Fruit fly (Drosophila melanogaster) whole organism, embryonic: ENCODE measurements around the gene Delta.
A peak's percentile ranks its signal among the peaks of the same experiment; 100 is the strongest.

Experiments used
- Awh ChIP-seq: fragments of 200-800 bp; sonication (Bioruptor generic); IDR thresholded peaks from 2 replicates; pipeline ENCODE4, ENCODE4 v1.3.6; 2022; ENCODE audit warnings: missing biosample characterization, missing genetic modification characterization
- CG10654 ChIP-seq: fragments of 200-800 bp; sonication (Bioruptor generic); optimal IDR thresholded peaks from 2 replicates; lab custom pipeline; 2016; ENCODE audit warnings: missing biosample characterization, missing genetic modification characterization
- CG14050 ChIP-seq: fragments of 200-800 bp; sonication (Bioruptor generic); IDR thresholded peaks from 3 replicates; pipeline ENCODE4 v1.3.6; 2022; ENCODE audit warnings: missing biosample characterization, missing genetic modification characterization
- CG14860 ChIP-seq: fragments of 200-800 bp; sonication (Bioruptor generic); IDR thresholded peaks from 3 replicates; pipeline ENCODE4 v1.3.6; 2022; ENCODE audit warnings: missing biosample characterization, missing genetic modification characterization; ENCODE audit not compliant: partially characterized antibody
- CG15479 ChIP-seq: fragments of 200-800 bp; sonication (Bioruptor generic); optimal IDR thresholded peaks from 3 replicates; lab custom pipeline; 2019; ENCODE audit warnings: missing biosample characterization, mild to moderate bottlenecking, missing genetic modification characterization, moderate library complexity
- CG17802 ChIP-seq: fragments of 200-800 bp; sonication (Bioruptor generic); optimal IDR thresholded peaks from 2 replicates; lab custom pipeline; 2018; ENCODE audit warnings: missing biosample characterization, mild to moderate bottlenecking, missing genetic modification characterization, moderate library complexity
- CG2889 ChIP-seq: fragments of 200-800 bp; sonication (Bioruptor generic); IDR thresholded peaks from 3 replicates; pipeline ENCODE4 v1.3.6; 2022; ENCODE audit warnings: missing biosample characterization, missing genetic modification characterization
- CG30403 ChIP-seq: fragments of 200-800 bp; sonication (Bioruptor generic); optimal IDR thresholded peaks from 3 replicates; lab custom pipeline; 2016; ENCODE audit warnings: missing biosample characterization, missing genetic modification characterization
- CG3163 ChIP-seq: fragments of 200-800 bp; sonication (Bioruptor generic); optimal IDR thresholded peaks from 3 replicates; lab custom pipeline; 2016; ENCODE audit warnings: missing biosample characterization, missing genetic modification characterization
- CG4854 ChIP-seq: fragments of 200-800 bp; sonication (Bioruptor generic); optimal IDR thresholded peaks from 2 replicates; lab custom pipeline; 2016; ENCODE audit warnings: missing biosample characterization, missing genetic modification characterization, inconsistent platforms
- CG7271 ChIP-seq: fragments of 200-800 bp; sonication (Bioruptor generic); optimal IDR thresholded peaks from 2 replicates; lab custom pipeline; 2018; ENCODE audit warnings: missing biosample characterization, mild to moderate bottlenecking, missing genetic modification characterization, moderate library complexity
- CG7745 ChIP-seq: fragments of 200-800 bp; sonication (Bioruptor generic); optimal IDR thresholded peaks from 2 replicates; lab custom pipeline; 2018; ENCODE audit warnings: missing biosample characterization, mild to moderate bottlenecking, missing genetic modification characterization, moderate library complexity
- CG7963 ChIP-seq: fragments of 200-800 bp; sonication (Bioruptor generic); IDR thresholded peaks from 3 replicates; pipeline ENCODE4 v1.3.6; 2022; ENCODE audit warnings: missing biosample characterization, missing genetic modification characterization; ENCODE audit not compliant: partially characterized antibody
- CG8388 ChIP-seq: fragments of 200-800 bp; sonication (Bioruptor generic); optimal IDR thresholded peaks from 2 replicates; lab custom pipeline; 2019; ENCODE audit warnings: missing biosample characterization, mild to moderate bottlenecking, missing genetic modification characterization, moderate library complexity
- CG9727 ChIP-seq: fragments of 200-800 bp; sonication (Bioruptor generic); optimal IDR thresholded peaks from 3 replicates; lab custom pipeline; 2017; ENCODE audit warnings: missing biosample characterization, mild to moderate bottlenecking, missing genetic modification characterization
- CG9932 ChIP-seq: fragments of 200-800 bp; sonication (Bioruptor generic); IDR thresholded peaks from 2 replicates; pipeline ENCODE4 v1.3.6; 2022; ENCODE audit warnings: missing biosample characterization, missing genetic modification characterization
- Chrac-16 ChIP-seq: fragments of 200-800 bp; sonication (Bioruptor generic); optimal IDR thresholded peaks from 3 replicates; lab custom pipeline; 2016; ENCODE audit warnings: missing biosample characterization, missing genetic modification characterization
- Gug ChIP-seq: fragments of 200-800 bp; sonication (Bioruptor generic); IDR thresholded peaks from 4 replicates; pipeline ENCODE4 v1.3.6; 2022; ENCODE audit warnings: missing biosample characterization, missing genetic modification characterization
- HLH54F ChIP-seq: fragments of 200-800 bp; sonication (Bioruptor generic); optimal IDR thresholded peaks from 3 replicates; lab custom pipeline; 2016; ENCODE audit warnings: missing biosample characterization, missing genetic modification characterization
- Hr39 ChIP-seq: fragments of >200 bp; optimal IDR thresholded peaks from 2 replicates; lab custom pipeline; 2017
- Nf-YC ChIP-seq: fragments of 200-800 bp; optimal IDR thresholded peaks from 3 replicates; lab custom pipeline; 2019; ENCODE audit warnings: missing biosample characterization, mild to moderate bottlenecking, missing genetic modification characterization, moderate library complexity
- Sry-δ ChIP-seq: fragments of 200-800 bp; sonication (Bioruptor generic); optimal IDR thresholded peaks from 2 replicates; lab custom pipeline; 2016; ENCODE audit warnings: missing biosample characterization, missing genetic modification characterization
- ab ChIP-seq: fragments of 200-800 bp; sonication (Bioruptor generic); optimal IDR thresholded peaks from 2 replicates; lab custom pipeline; 2016; ENCODE audit warnings: missing biosample characterization, missing genetic modification characterization
- btn ChIP-seq: fragments of 200-800 bp; sonication (Bioruptor generic); optimal IDR thresholded peaks from 2 replicates; lab custom pipeline; 2016; ENCODE audit warnings: missing biosample characterization, missing genetic modification characterization
- cad ChIP-seq: fragments of >200 bp; optimal IDR thresholded peaks from 2 replicates; lab custom pipeline; 2017; ENCODE audit warnings: missing biosample characterization, missing genetic modification characterization
- dimm ChIP-seq: fragments of 200-800 bp; sonication (Bioruptor generic); IDR thresholded peaks from 2 replicates; pipeline ENCODE4 v1.3.6; 2022; ENCODE audit warnings: missing biosample characterization, missing genetic modification characterization
- eve ChIP-seq, 2 experiments: fragments of >200 bp; optimal IDR thresholded peaks; 2 replicates each; lab custom pipeline; 2017; ENCODE audit warnings: missing biosample characterization in 2 of 2, missing genetic modification characterization in 2 of 2
- fd64A ChIP-seq: fragments of 200-800 bp; sonication (Bioruptor generic); optimal IDR thresholded peaks from 3 replicates; lab custom pipeline; 2018; ENCODE audit warnings: missing biosample characterization, mild to moderate bottlenecking, missing genetic modification characterization
- fd96Cb ChIP-seq: fragments of 200-800 bp; sonication (Bioruptor generic); optimal IDR thresholded peaks from 2 replicates; lab custom pipeline; 2018; ENCODE audit warnings: missing biosample characterization, mild to moderate bottlenecking, missing genetic modification characterization, moderate library complexity
- grn ChIP-seq: fragments of 200-800 bp; sonication (Bioruptor generic); optimal IDR thresholded peaks from 3 replicates; lab custom pipeline; 2017; ENCODE audit warnings: missing biosample characterization, missing genetic modification characterization
- hkb ChIP-seq, 2 experiments: fragments of 200-800 bp in 1 of 2; fragments of >200 bp in 1 of 2; sonication (Bioruptor generic) in 1 of 2; IDR thresholded peaks in 1 of 2; optimal IDR thresholded peaks in 1 of 2; 2 replicates each; pipeline versions ENCODE4 v1.3.6 to Lab custom; 2017 to 2022; ENCODE audit warnings: missing biosample characterization in 1 of 2, missing genetic modification characterization in 1 of 2
- ind ChIP-seq: fragments of 200-800 bp; sonication (Bioruptor generic); optimal IDR thresholded peaks from 3 replicates; lab custom pipeline; 2016; ENCODE audit warnings: missing biosample characterization, missing genetic modification characterization
- mam ChIP-seq: fragments of 200-800 bp; sonication (Bioruptor generic); optimal IDR thresholded peaks from 3 replicates; lab custom pipeline; 2016; ENCODE audit warnings: missing biosample characterization, missing genetic modification characterization
- sens ChIP-seq: fragments of 200-800 bp; sonication (Bioruptor generic); peaks from one replicate; lab custom pipeline; 2016; ENCODE audit warnings: missing biosample characterization, missing genetic modification characterization
- twi ChIP-seq: fragments of 200-800 bp; optimal IDR thresholded peaks from 2 replicates; lab custom pipeline; 2019; ENCODE audit warnings: missing biosample characterization, mild to moderate bottlenecking, missing genetic modification characterization, moderate library complexity
- vvl ChIP-seq: fragments of 200-800 bp; sonication (Bioruptor generic); IDR thresholded peaks from 2 replicates; pipeline ENCODE4 v1.3.6; 2022; ENCODE audit warnings: missing biosample characterization, missing genetic modification characterization
- zen ChIP-seq: fragments of 200-800 bp; sonication (Bioruptor generic); optimal IDR thresholded peaks from 3 replicates; lab custom pipeline; 2018; ENCODE audit warnings: missing biosample characterization, mild to moderate bottlenecking, missing genetic modification characterization, moderate library complexity

Gene Delta

DNA sequence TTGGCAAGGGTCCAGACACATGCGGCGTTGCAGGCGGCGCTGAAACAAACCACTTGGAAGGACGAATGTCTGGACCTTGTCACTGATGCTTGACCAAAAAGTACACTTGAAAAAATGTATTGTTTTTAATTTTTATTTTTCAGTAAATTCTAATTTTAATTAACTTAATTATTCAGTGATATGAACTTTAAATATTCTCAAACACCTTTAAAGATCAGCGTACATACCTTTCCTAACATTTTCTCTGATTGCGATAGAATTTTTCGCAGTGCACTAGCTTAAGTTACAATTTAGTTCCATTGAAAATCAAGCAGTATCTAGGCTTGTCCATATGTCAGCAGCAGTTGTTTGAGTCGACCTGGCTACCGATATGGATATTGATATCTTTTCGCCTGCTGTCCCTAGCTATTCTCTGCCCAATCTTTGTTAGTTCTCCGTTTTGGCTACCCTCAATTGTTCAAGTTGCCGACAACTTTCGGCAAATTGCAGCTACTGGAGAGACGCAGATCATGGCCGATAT, 13.2 kb upstream of the Delta start (continued):
- no peak for TF ChIP-seq btn
- peak; percentile 3 for TF ChIP-seq CG30403 (GFP tag; lab: Kevin White, UChicago)
- no peak for TF ChIP-seq Nf-YC
- TF ChIP-seq CG4854: no peak
- TF ChIP-seq CG17802 (tag; lab: Kevin White, UChicago): no peak
- TF ChIP-seq CG8388 (GFP tag; lab: Kevin White, UChicago): peak; percentile 26
- no peak for TF ChIP-seq CG9932 (GFP tag; lab: Robert Waterston, UW)
- no peak for TF ChIP-seq CG7745 (tag; lab: Kevin White, UChicago)
- peak; percentile 78 for TF ChIP-seq CG9727 (GFP tag; lab: Kevin White, UChicago)
- no peak for TF ChIP-seq HLH54F
- no peak for TF ChIP-seq hkb (optimal IDR thresholded peaks at IDR 0.05; lab: Kevin White, UChicago)
- no peak for TF ChIP-seq hkb (GFP tag; IDR thresholded peaks at IDR 0.05; lab: Robert Waterston, UW)
- no peak for TF ChIP-seq CG14050 (GFP tag; lab: Robert Waterston, UW)
- TF ChIP-seq fd64A: no peak
- TF ChIP-seq ab (GFP tag; lab: Kevin White, UChicago): no peak
- peak; percentile 46 for TF ChIP-seq Chrac-16 (GFP tag; lab: Kevin White, UChicago)
- TF ChIP-seq dimm (GFP tag; lab: Robert Waterston, UW): no peak
- TF ChIP-seq Gug: no peak
- TF ChIP-seq CG2889 (GFP tag; lab: Robert Waterston, UW): no peak
- TF ChIP-seq mam (GFP tag; lab: Kevin White, UChicago): no peak
- TF ChIP-seq ind (GFP tag; lab: Kevin White, UChicago): no peak
- no peak for TF ChIP-seq CG3163 (GFP tag; lab: Kevin White, UChicago)
- peak; percentile 64 for TF ChIP-seq sens
- TF ChIP-seq, all 482 proteins: peak for 67

DNA sequence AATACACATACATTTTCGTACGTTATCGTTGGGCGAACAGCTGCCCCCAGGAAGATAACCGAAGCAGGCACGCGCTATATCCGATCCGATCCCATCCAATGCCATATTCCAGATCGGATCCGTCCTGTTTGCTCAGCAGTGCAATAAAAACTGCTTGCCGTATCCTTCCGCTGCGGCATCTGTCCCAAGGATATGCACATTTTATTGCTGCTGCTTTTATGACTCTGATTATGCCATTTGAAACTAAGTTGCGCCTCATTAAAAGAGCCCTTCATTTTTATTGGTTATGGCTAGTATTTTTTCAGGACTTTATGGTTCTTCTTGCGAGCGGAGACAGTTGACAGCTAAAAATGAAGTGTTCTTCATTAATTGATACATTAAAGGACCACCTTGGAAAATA, 9.5 kb upstream of the Delta start:
- TF ChIP-seq CG7271 (peak; percentile 1), cad (GFP tag; lab: Kevin White, UChicago) (peak; percentile 94), CG10654 (GFP tag; lab: Kevin White, UChicago) (no peak), CG15479 (GFP tag; lab: Kevin White, UChicago) (peak; percentile 70), CG7963 (0 out of 3 replicates have a peak, but pooled peaks have one; percentile 11)

DNA sequence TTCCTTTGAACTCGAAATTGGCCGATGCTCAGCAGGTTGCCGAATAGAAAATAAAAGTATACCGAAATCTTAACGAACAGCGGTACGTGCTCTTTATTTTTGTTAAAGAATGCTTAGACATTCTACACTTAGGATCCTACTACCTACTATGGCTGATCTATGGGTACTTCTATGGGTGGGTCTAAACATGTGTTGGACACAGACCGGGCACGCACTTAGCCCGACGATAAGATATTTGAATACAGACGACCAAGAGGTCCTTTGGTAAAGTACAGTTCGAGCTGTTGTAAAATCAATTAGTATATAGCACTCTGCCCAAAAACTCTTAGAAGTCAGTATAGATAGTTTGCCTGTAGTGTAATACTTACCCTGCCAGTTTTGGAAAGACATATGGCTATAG, 6.5 kb upstream of the Delta start:
- TF ChIP-seq Sry-δ (no peak), twi (peak; percentile 90)

DNA sequence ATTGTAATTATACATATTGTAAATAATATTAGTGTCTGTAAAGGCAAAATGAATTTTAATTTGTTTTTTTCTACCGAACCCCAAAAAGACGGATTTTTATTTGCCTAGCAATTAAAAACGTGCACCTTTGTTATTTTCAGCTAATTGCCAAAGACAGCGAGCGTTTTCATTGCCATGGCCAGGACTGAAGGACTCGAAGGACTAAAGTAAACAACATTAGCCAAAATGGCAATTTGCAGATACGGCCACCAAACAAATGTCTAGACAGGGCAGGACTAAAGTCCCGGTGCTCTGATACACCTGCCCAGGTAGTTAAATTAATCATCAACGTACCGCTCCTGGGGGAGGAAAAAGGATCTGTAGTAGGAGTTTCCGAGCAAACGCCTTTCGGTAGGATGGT, 6.0 kb upstream of the Delta start:
- TF ChIP-seq zen (tag; lab: Kevin White, UChicago) (peak; percentile 95), grn (no peak)

DNA sequence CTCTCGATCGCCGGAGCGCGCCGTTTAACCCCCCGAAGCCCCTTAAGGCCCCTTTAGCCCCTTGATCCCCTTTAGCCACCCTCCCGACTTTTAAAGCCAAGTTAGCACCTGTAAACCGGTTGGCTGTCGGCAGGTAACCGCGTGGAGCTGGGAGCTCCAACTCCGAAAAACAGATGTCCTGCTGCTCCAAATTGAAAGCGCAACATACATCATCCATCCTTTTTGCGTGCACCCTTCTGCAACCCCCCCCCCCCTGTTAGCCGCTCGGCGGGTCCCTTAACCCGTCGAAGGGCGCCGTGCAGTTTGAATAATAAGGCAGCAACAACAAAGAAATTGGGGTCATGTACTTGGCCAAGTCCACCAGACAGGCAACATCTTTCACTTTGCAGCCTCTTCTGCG, 2.7 kb upstream of the Delta start:
- TF ChIP-seq CG14860: 0 out of 3 replicates have a peak, but pooled peaks have one; percentile 18
- TF ChIP-seq cad (GFP tag; lab: Kevin White, UChicago): no peak

DNA sequence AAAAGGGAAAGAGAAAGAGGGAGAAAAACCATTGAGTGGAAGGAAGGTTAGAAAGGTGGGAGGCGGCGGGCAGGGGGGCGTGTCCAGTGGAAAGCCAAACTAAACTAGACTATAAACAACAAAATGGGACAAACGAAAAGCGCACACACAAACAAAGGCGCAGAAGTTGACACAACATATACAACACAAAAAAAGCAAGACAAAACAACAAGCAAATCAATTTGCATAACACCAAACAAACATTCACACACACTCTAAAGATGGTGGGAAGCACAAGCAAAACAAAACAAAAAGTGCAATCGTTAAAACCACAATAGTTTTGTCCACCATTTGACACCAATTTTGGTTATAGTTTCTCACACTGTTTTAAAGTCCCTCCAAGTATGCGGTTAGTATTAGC, 3.6 kb downstream of the Delta start:
- TF ChIP-seq Hr39 (lab: Kevin White, UChicago) (no peak), eve (GFP tag; optimal IDR thresholded peaks at IDR 0.05; lab: Kevin White, UChicago) (peak in 1 of 2 experiments; percentile 61), Awh (GFP tag; lab: Robert Waterston, UW) (peak; percentile 39; the same call in 1 of the 2 replicates), fd96Cb (tag; lab: Kevin White, UChicago) (no peak), vvl (GFP tag; lab: Robert Waterston, UW) (0 out of 2 replicates have a peak, but pooled peaks have one; percentile 53), sens (peak; percentile 29)
